Fruit fly (Drosophila melanogaster) whole organism, adult: ENCODE measurements around the gene Grip163.

ENCODE experiments used
- CG11617 ChIP-seq: fragments of 200-800 bp; sonication (Bioruptor generic); optimal IDR thresholded peaks from 2 replicates; lab custom pipeline; 2017; ENCODE audit warnings: mild to moderate bottlenecking, missing biosample characterization, missing genetic modification reagents, missing genetic modification characterization
- CG12768 ChIP-seq: fragments of 200-800 bp; sonication (Bioruptor generic); optimal IDR thresholded peaks from 2 replicates; lab custom pipeline; 2017; ENCODE audit warnings: missing biosample characterization, missing genetic modification characterization, mild to moderate bottlenecking, moderate library complexity, missing genetic modification reagents
- CG14711 ChIP-seq: fragments of 200-800 bp; sonication (Bioruptor generic); optimal IDR thresholded peaks from 2 replicates; lab custom pipeline; 2018; ENCODE audit warnings: missing biosample characterization, mild to moderate bottlenecking, missing genetic modification characterization, moderate library complexity
- CG1620 ChIP-seq: fragments of 200-800 bp; sonication (Bioruptor generic); optimal IDR thresholded peaks from 2 replicates; lab custom pipeline; 2016; ENCODE audit warnings: missing biosample characterization, missing genetic modification characterization
- CG33017 ChIP-seq: fragments of 200-800 bp; sonication (Bioruptor generic); optimal IDR thresholded peaks from 2 replicates; lab custom pipeline; 2018; ENCODE audit warnings: missing biosample characterization, mild to moderate bottlenecking, missing genetic modification characterization, moderate library complexity
- CG5204 ChIP-seq: fragments of 200-800 bp; sonication (Bioruptor generic); optimal IDR thresholded peaks from 2 replicates; lab custom pipeline; 2016; ENCODE audit warnings: missing biosample characterization, missing genetic modification characterization
- CG7045 ChIP-seq: fragments of 200-800 bp; sonication (Bioruptor generic); optimal IDR thresholded peaks from 2 replicates; lab custom pipeline; 2017; ENCODE audit warnings: missing biosample characterization, mild to moderate bottlenecking, missing genetic modification characterization
- CG7101 ChIP-seq: fragments of 200-800 bp; sonication (Bioruptor generic); optimal IDR thresholded peaks from 2 replicates; lab custom pipeline; 2018; ENCODE audit warnings: missing biosample characterization, mild to moderate bottlenecking, missing genetic modification characterization, moderate library complexity
- Clk ChIP-seq: fragments of 200-800 bp; sonication (Bioruptor generic); optimal IDR thresholded peaks from 2 replicates; lab custom pipeline; 2017; ENCODE audit warnings: missing biosample characterization, missing genetic modification characterization
- Crg-1 ChIP-seq: fragments of 200-800 bp; sonication (Bioruptor generic); optimal IDR thresholded peaks from 2 replicates; lab custom pipeline; 2016; ENCODE audit warnings: missing biosample characterization, missing genetic modification characterization
- Hr96 ChIP-seq: fragments of 200-800 bp; sonication (Bioruptor generic); optimal IDR thresholded peaks from 2 replicates; lab custom pipeline; 2016; ENCODE audit warnings: missing biosample characterization, missing genetic modification characterization
- Mnt ChIP-seq: fragments of 200-800 bp; sonication (Bioruptor generic); optimal IDR thresholded peaks from 2 replicates; lab custom pipeline; 2016; ENCODE audit warnings: missing biosample characterization, mild to moderate bottlenecking, missing genetic modification characterization
- bab1 ChIP-seq: fragments of 200-800 bp; sonication (Bioruptor generic); optimal IDR thresholded peaks from 3 replicates; lab custom pipeline; 2019; ENCODE audit warnings: missing biosample characterization, mild to moderate bottlenecking, missing genetic modification characterization, moderate library complexity
- cic ChIP-seq: fragments of 200-800 bp; sonication (Bioruptor generic); optimal IDR thresholded peaks from 2 replicates; lab custom pipeline; 2017; ENCODE audit warnings: missing biosample characterization, mild to moderate bottlenecking, missing genetic modification characterization, moderate library complexity
- cnc ChIP-seq, 2 experiments: fragments of >200 bp; optimal IDR thresholded peaks; 2 replicates each; lab custom pipeline; 2017
- kay ChIP-seq: fragments of 200-800 bp; sonication (Bioruptor generic); peaks from one replicate; lab custom pipeline; 2016; ENCODE audit warnings: missing biosample characterization, missing genetic modification characterization, borderline replicate concordance
- ovo ChIP-seq: fragments of 200-800 bp; sonication (Bioruptor generic); optimal IDR thresholded peaks from 2 replicates; lab custom pipeline; 2016; ENCODE audit warnings: missing biosample characterization, missing genetic modification characterization
- pad ChIP-seq: fragments of 200-800 bp; sonication (Bioruptor generic); optimal IDR thresholded peaks from 3 replicates; lab custom pipeline; 2017; ENCODE audit warnings: missing biosample characterization, missing genetic modification characterization, mild to moderate bottlenecking, moderate library complexity, missing genetic modification reagents
- tj ChIP-seq: fragments of 200-800 bp; sonication (Bioruptor generic); optimal IDR thresholded peaks from 3 replicates; lab custom pipeline; 2017; ENCODE audit warnings: missing biosample characterization, mild to moderate bottlenecking, missing genetic modification characterization, moderate library complexity
- toe ChIP-seq: fragments of 200-800 bp; sonication (Bioruptor generic); optimal IDR thresholded peaks from 2 replicates; lab custom pipeline; 2016; ENCODE audit warnings: missing biosample characterization, missing genetic modification characterization

Grip163 gene

dm6 chr3L:11990436-11990835 lies 7.5 kb downstream of the Grip163 start, which contains the start of gene CG6931:
Gene CG6931, plus strand, starts transcription at chr3L:11990736.
- TF ChIP-seq cic (GFP tag; lab: Kevin White, UChicago) (no peak), pad (no peak)

- TF ChIP-seq ovo (GFP tag; lab: Kevin White, UChicago) = no peak
Measured at dm6 chr3L:11984606-11985005, 13.3 kb downstream of the Grip163 start, which contains the start of gene CG6938. Gene CG6938, plus strand, starts transcription at chr3L:11984906.

- no peak for TF ChIP-seq tj (GFP tag; lab: Kevin White, UChicago)
- no peak for TF ChIP-seq CG5204 (GFP tag; lab: Kevin White, UChicago)
- no peak for TF ChIP-seq cic (GFP tag; lab: Kevin White, UChicago)
- no peak for TF ChIP-seq CG11617 (GFP tag; lab: Kevin White, UChicago)
- TF ChIP-seq Crg-1 (GFP tag; lab: Kevin White, UChicago) = no peak
- no peak for TF ChIP-seq kay (GFP tag; lab: Kevin White, UChicago)
- no peak for TF ChIP-seq CG7101 (tag; lab: Kevin White, UChicago)
- no peak for TF ChIP-seq CG12768 (GFP tag; lab: Kevin White, UChicago)
- no peak for TF ChIP-seq CG1620 (GFP tag; lab: Kevin White, UChicago)
- no peak for TF ChIP-seq bab1
- TF ChIP-seq Mnt (GFP tag; lab: Kevin White, UChicago) = no peak
- no peak for TF ChIP-seq ovo (GFP tag; lab: Kevin White, UChicago)
- TF ChIP-seq CG7045 (GFP tag; lab: Kevin White, UChicago) = no peak
- no peak for TF ChIP-seq cnc (optimal IDR thresholded peaks at IDR 0.05; lab: Kevin White, UChicago)
- no peak for TF ChIP-seq toe (GFP tag; lab: Kevin White, UChicago)
- no peak for TF ChIP-seq pad
- no peak for TF ChIP-seq CG33017 (tag; lab: Kevin White, UChicago)
- no peak for TF ChIP-seq CG14711 (tag; lab: Kevin White, UChicago)
- no peak for TF ChIP-seq Hr96
Measured at dm6 chr3L:11975811-11976210, 22.1 kb downstream of the Grip163 start, which contains the start of gene CG43896. Gene CG43896, plus strand, starts transcription at chr3L:11976111.

dm6 chr3L:11974605-11975004 lies 23.3 kb downstream of the Grip163 start, which contains the start of gene CG14125:
Gene CG14125, plus strand, starts transcription at chr3L:11974905.
- TF ChIP-seq CG7101 (tag; lab: Kevin White, UChicago) (no peak), cic (GFP tag; lab: Kevin White, UChicago) (no peak), CG11617 (GFP tag; lab: Kevin White, UChicago) (no peak), CG7045 (GFP tag; lab: Kevin White, UChicago) (no peak), Hr96 (no peak), CG33017 (tag; lab: Kevin White, UChicago) (no peak), toe (GFP tag; lab: Kevin White, UChicago) (no peak), Mnt (GFP tag; lab: Kevin White, UChicago) (no peak), ovo (GFP tag; lab: Kevin White, UChicago) (no peak), tj (GFP tag; lab: Kevin White, UChicago) (no peak), CG14711 (tag; lab: Kevin White, UChicago) (no peak), CG1620 (GFP tag; lab: Kevin White, UChicago) (no peak), cnc (optimal IDR thresholded peaks at IDR 0.05; lab: Kevin White, UChicago) (no peak), CG12768 (GFP tag; lab: Kevin White, UChicago) (no peak), kay (GFP tag; lab: Kevin White, UChicago) (no peak), bab1 (no peak), pad (no peak), CG5204 (GFP tag; lab: Kevin White, UChicago) (no peak), Crg-1 (GFP tag; lab: Kevin White, UChicago) (no peak), Clk (GFP tag; lab: Kevin White, UChicago) (no peak)

dm6 chr3L:11973690-11974089 lies 24.2 kb downstream of the Grip163 start, which contains the start of gene CG42397:
Gene CG42397, minus strand, starts transcription at chr3L:11973790.
- TF ChIP-seq cic (GFP tag; lab: Kevin White, UChicago) (no peak), CG14711 (tag; lab: Kevin White, UChicago) (peak; percentile 39), CG33017 (tag; lab: Kevin White, UChicago) (peak; percentile 23), CG7101 (tag; lab: Kevin White, UChicago) (peak; percentile 29)

- TF ChIP-seq kay (GFP tag; lab: Kevin White, UChicago) = no peak
- no peak for TF ChIP-seq Hr96
- no peak for TF ChIP-seq cic (GFP tag; lab: Kevin White, UChicago)
- TF ChIP-seq bab1 = no peak
- no peak for TF ChIP-seq toe (GFP tag; lab: Kevin White, UChicago)
- no peak for TF ChIP-seq CG5204 (GFP tag; lab: Kevin White, UChicago)
- TF ChIP-seq CG12768 (GFP tag; lab: Kevin White, UChicago) = no peak
- no peak for TF ChIP-seq Clk (GFP tag; lab: Kevin White, UChicago)
- TF ChIP-seq Crg-1 (GFP tag; lab: Kevin White, UChicago) = no peak
- no peak for TF ChIP-seq CG11617 (GFP tag; lab: Kevin White, UChicago)
- TF ChIP-seq CG14711 (tag; lab: Kevin White, UChicago) = no peak
- no peak for TF ChIP-seq tj (GFP tag; lab: Kevin White, UChicago)
Measured at dm6 chr3L:11972879-11973278, 25.1 kb downstream of the Grip163 start, which contains the start of gene Muc68E. Gene Muc68E, minus strand, starts transcription at chr3L:11972979.

dm6 chr3L:11966104-11966503 lies 31.8 kb downstream of the Grip163 start, which contains the start of gene prc:
Gene prc, minus strand, starts transcription at chr3L:11966131.
- TF ChIP-seq ovo (GFP tag; lab: Kevin White, UChicago) (no peak), kay (GFP tag; lab: Kevin White, UChicago) (no peak), CG11617 (GFP tag; lab: Kevin White, UChicago) (no peak), Hr96 (no peak), CG12768 (GFP tag; lab: Kevin White, UChicago) (no peak), Clk (GFP tag; lab: Kevin White, UChicago) (no peak), cnc (optimal IDR thresholded peaks at IDR 0.05; lab: Kevin White, UChicago) (no peak), CG7045 (GFP tag; lab: Kevin White, UChicago) (no peak), Crg-1 (GFP tag; lab: Kevin White, UChicago) (no peak), CG33017 (tag; lab: Kevin White, UChicago) (no peak), pad (no peak), tj (GFP tag; lab: Kevin White, UChicago) (no peak), bab1 (no peak), toe (GFP tag; lab: Kevin White, UChicago) (no peak)
